Worm (Caenorhabditis elegans): ENCODE results near the gene W03F9.1.

W03F9.1 gene

DNA sequence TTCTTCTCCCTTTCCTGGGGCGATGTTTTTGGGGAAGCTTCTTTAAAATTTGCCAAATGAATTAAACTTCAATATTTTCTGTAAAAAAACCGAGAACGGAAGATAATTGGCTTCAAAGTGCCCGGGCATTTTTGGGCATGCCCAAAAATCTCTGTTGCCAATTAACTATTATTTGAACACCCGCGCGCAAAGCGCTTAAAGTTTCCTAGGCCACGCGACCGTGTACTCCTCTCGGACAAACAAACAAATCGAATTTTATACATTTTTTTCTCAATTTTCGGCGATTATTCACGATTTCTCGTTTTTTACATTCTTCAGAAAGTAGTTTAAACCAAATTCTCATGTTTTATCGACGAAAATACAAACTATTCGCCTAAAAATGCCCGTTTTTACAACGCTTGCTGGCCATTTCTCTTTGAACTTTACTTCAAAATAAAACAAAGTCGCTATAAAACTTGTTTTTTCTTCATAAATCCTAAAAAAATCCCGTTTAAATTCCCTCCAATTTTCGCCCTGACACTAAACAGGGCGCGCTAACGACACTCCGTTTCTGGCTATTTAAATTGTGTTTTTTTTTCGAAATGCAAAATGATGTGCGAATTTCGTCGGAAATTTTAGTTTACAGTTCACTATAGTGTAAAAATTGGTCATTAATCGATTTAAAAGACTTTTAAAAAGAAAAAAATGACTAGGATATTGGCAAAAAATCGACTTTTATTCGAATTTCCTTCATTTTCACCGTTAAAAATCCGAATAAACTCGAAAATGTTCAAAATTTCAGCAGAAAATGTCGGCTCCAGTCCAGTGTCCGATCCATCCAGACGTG, 29.7 kb upstream of the W03F9.1 start, which contains the start of gene ttb-1 (continued):
- TF ChIP-seq pha-4 (tag; optimal IDR thresholded peaks at IDR 0.05): no peak
- no peak for TF ChIP-seq fax-1 (tag; optimal IDR thresholded peaks at IDR 0.05)
- no peak for TF ChIP-seq pag-3 (tag; optimal IDR thresholded peaks at IDR 0.05; ENCODE audit: borderline replicate concordance)
- TF ChIP-seq hlh-13 (GFP tag; optimal IDR thresholded peaks at IDR 0.05): no peak
- TF ChIP-seq che-1 (tag; optimal IDR thresholded peaks at IDR 0.05): no peak
- peak; percentile 14 for TF ChIP-seq hlh-8 (tag; optimal IDR thresholded peaks at IDR 0.05)
- TF ChIP-seq ceh-30 (tag; optimal IDR thresholded peaks at IDR 0.05): no peak
- TF ChIP-seq pros-1 (tag; optimal IDR thresholded peaks at IDR 0.05): no peak
- TF ChIP-seq unc-3 (GFP tag; conservative IDR thresholded peaks at IDR 0.05): no peak
- no peak for TF ChIP-seq unc-3 (tag; optimal IDR thresholded peaks at IDR 0.05)
- no peak for TF ChIP-seq gmeb-2 (tag; optimal IDR thresholded peaks at IDR 0.05)
- no peak for TF ChIP-seq lin-11 (tag; optimal IDR thresholded peaks at IDR 0.05)
- peak; percentile 19 for TF ChIP-seq tbx-2 (tag; optimal IDR thresholded peaks at IDR 0.05)
- no peak for TF ChIP-seq nhr-11 (tag; optimal IDR thresholded peaks at IDR 0.05)
- no peak for TF ChIP-seq dve-1 (tag; optimal IDR thresholded peaks at IDR 0.05)
- no peak for TF ChIP-seq ceh-48 (tag; optimal IDR thresholded peaks at IDR 0.05)
- no peak for TF ChIP-seq ama-1 (optimal IDR thresholded peaks at IDR 0.05)
- no peak for TF ChIP-seq nfya-1 (tag; optimal IDR thresholded peaks at IDR 0.05)

DNA sequence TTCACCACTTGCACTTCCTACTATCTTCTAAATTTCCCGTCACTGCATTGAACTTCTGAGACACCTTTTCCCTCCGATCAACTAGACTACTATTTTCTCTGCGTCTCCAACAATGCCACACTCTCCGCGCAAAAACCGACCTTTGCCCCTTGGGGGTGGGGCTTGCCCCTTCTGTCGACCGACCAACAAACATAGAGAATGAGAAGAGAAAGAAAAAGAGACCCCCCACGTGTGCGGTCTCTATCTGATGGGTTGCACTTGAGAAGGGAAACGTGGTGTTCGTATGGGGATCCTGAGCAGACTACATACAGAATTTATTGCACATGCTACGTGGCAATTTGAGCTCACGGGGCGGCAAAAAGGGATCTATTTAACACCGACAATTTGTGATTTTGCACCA, 28.7 kb upstream of the W03F9.1 start:
- TF ChIP-seq lim-6 (tag; optimal IDR thresholded peaks at IDR 0.05) (no peak), unc-86 (tag; optimal IDR thresholded peaks at IDR 0.05) (no peak), pag-3 (tag; optimal IDR thresholded peaks at IDR 0.05; ENCODE audit: borderline replicate concordance) (no peak), npax-4 (tag; optimal IDR thresholded peaks at IDR 0.05) (no peak), nfya-1 (tag; optimal IDR thresholded peaks at IDR 0.05) (peak; percentile 52), ceh-6 (GFP tag; optimal IDR thresholded peaks at IDR 0.05) (no peak), ets-4 (tag; optimal IDR thresholded peaks at IDR 0.05) (no peak), F13H6.1 (tag; optimal IDR thresholded peaks at IDR 0.05) (no peak), gmeb-2 (tag; optimal IDR thresholded peaks at IDR 0.05) (no peak), K02D7.2 (tag; optimal IDR thresholded peaks at IDR 0.05) (no peak), fkh-10 (GFP tag; optimal IDR thresholded peaks at IDR 0.05) (no peak), hlh-8 (tag; optimal IDR thresholded peaks at IDR 0.05) (no peak), madf-2 (tag; optimal IDR thresholded peaks at IDR 0.05) (no peak), dmd-4 (tag; optimal IDR thresholded peaks at IDR 0.05; ENCODE audit: borderline replicate concordance) (no peak), pat-9 (tag; optimal IDR thresholded peaks at IDR 0.05) (no peak), ceh-22 (tag; optimal IDR thresholded peaks at IDR 0.05) (no peak), Y22D7AL.16 (tag; optimal IDR thresholded peaks at IDR 0.05) (no peak), pax-1 (tag; optimal IDR thresholded peaks at IDR 0.05) (no peak), pqm-1 (tag; optimal IDR thresholded peaks at IDR 0.05) (no peak), T23F11.4 (GFP tag; optimal IDR thresholded peaks at IDR 0.05) (no peak), ceh-9 (tag; optimal IDR thresholded peaks at IDR 0.05) (no peak), unc-42 (tag; optimal IDR thresholded peaks at IDR 0.05) (no peak), pha-4 (tag; optimal IDR thresholded peaks at IDR 0.05) (no peak), tbx-2 (tag; optimal IDR thresholded peaks at IDR 0.05) (peak; percentile 56), elt-2 (tag; optimal IDR thresholded peaks at IDR 0.05) (no peak), ama-1 (optimal IDR thresholded peaks at IDR 0.05) (no peak), elt-4 (tag; optimal IDR thresholded peaks at IDR 0.05) (no peak), odd-2 (tag; optimal IDR thresholded peaks at IDR 0.05) (no peak), fkh-6 (tag; optimal IDR thresholded peaks at IDR 0.05) (peak; percentile 31), ceh-2 (tag; optimal IDR thresholded peaks at IDR 0.05) (peak; percentile 38), ceh-24 (tag; optimal IDR thresholded peaks at IDR 0.05) (no peak), ttx-3 (tag; optimal IDR thresholded peaks at IDR 0.05) (no peak), nhr-11 (tag; optimal IDR thresholded peaks at IDR 0.05) (no peak), C08G9.2 (tag; optimal IDR thresholded peaks at IDR 0.05) (no peak), ceh-45 (GFP tag; IDR thresholded peaks at IDR 0.05) (no peak), mec-3 (tag; optimal IDR thresholded peaks at IDR 0.05; ENCODE audit: borderline replicate concordance) (no peak), ztf-16 (tag; optimal IDR thresholded peaks at IDR 0.05) (no peak), ceh-14 (tag; optimal IDR thresholded peaks at IDR 0.05) (no peak), ceh-18 (tag; optimal IDR thresholded peaks at IDR 0.05) (peak; percentile 27), ceh-30 (tag; optimal IDR thresholded peaks at IDR 0.05) (no peak), eyg-1 (tag; optimal IDR thresholded peaks at IDR 0.05) (no peak), dve-1 (tag; optimal IDR thresholded peaks at IDR 0.05) (no peak)
